Worm (Caenorhabditis elegans) whole organism, L3 larva: ENCODE measurements around the gene C17G1.2.

Experiments used
- R02D3.7 ChIP-seq: fragments of 150-350 bp; optimal IDR thresholded peaks from 2 replicates; lab custom pipeline; 2014; ENCODE audit warnings: missing biosample characterization, missing genetic modification characterization
- ZK546.5 ChIP-seq: sonication (generic microtip); optimal IDR thresholded peaks from 2 replicates; lab custom pipeline; 2017; ENCODE audit warnings: missing biosample characterization, missing genetic modification characterization
- aly-2 ChIP-seq: fragments of 150-350 bp; optimal IDR thresholded peaks from 2 replicates; lab custom pipeline; 2014; ENCODE audit warnings: missing biosample characterization, missing genetic modification characterization
- ama-1 ChIP-seq: fragments of 150-350 bp; optimal IDR thresholded peaks from 2 replicates; lab custom pipeline; 2018
- ceh-16 ChIP-seq: sonication (generic microtip); optimal IDR thresholded peaks from 2 replicates; lab custom pipeline; 2017; ENCODE audit warnings: missing biosample characterization, missing genetic modification characterization
- ceh-28 ChIP-seq: fragments of 150-350 bp; optimal IDR thresholded peaks from 2 replicates; lab custom pipeline; 2014; ENCODE audit warnings: missing biosample characterization, missing genetic modification reagents, missing genetic modification characterization
- ceh-82 ChIP-seq: fragments of 150-350 bp; optimal IDR thresholded peaks from 2 replicates; lab custom pipeline; 2014; ENCODE audit warnings: missing biosample characterization, missing genetic modification characterization
- ceh-9 ChIP-seq: sonication (generic microtip); optimal IDR thresholded peaks from 2 replicates; lab custom pipeline; 2018; ENCODE audit warnings: missing biosample characterization, missing genetic modification characterization
- daf-12 ChIP-seq: fragments of 150-350 bp; optimal IDR thresholded peaks from 2 replicates; lab custom pipeline; 2014; ENCODE audit warnings: missing biosample characterization, missing genetic modification reagents, missing genetic modification characterization
- egl-27 ChIP-seq: sonication (generic microtip); optimal IDR thresholded peaks from 4 replicates; lab custom pipeline; 2017; ENCODE audit warnings: missing biosample characterization, missing genetic modification reagents, missing genetic modification characterization
- egl-5 ChIP-seq: fragments of 150-350 bp; optimal IDR thresholded peaks from 2 replicates; lab custom pipeline; 2017; ENCODE audit warnings: missing biosample characterization, missing genetic modification reagents, missing genetic modification characterization, inconsistent platforms
- elt-2 ChIP-seq: sonication (generic microtip); optimal IDR thresholded peaks from 2 replicates; lab custom pipeline; 2016; ENCODE audit warnings: missing genetic modification reagents, mild to moderate bottlenecking, missing genetic modification characterization, missing compliant biosample characterization
- elt-3 ChIP-seq, 3 experiments: fragments of 150-350 bp in 1 of 3; sonication (generic microtip) in 2 of 3; optimal IDR thresholded peaks; 2 replicates in 2 of 3; 4 replicates in 1 of 3; lab custom pipeline; 2014 to 2017; ENCODE audit warnings: missing biosample characterization in 3 of 3, missing genetic modification characterization in 3 of 3
- fkh-10 ChIP-seq: sonication (generic microtip); optimal IDR thresholded peaks from 2 replicates; lab custom pipeline; 2017; ENCODE audit warnings: missing biosample characterization, missing genetic modification reagents, missing genetic modification characterization
- fkh-2 ChIP-seq: fragments of 150-350 bp; optimal IDR thresholded peaks from 2 replicates; lab custom pipeline; 2014; ENCODE audit warnings: missing biosample characterization, missing genetic modification reagents, missing genetic modification characterization
- fos-1 ChIP-seq: fragments of 150-350 bp; optimal IDR thresholded peaks from 2 replicates; lab custom pipeline; 2014; ENCODE audit warnings: missing biosample characterization, missing genetic modification characterization
- hmg-11 ChIP-seq: sonication (generic microtip); optimal IDR thresholded peaks from 2 replicates; lab custom pipeline; 2016; ENCODE audit warnings: missing genetic modification characterization, missing compliant biosample characterization
- jun-1 ChIP-seq: fragments of 150-350 bp; optimal IDR thresholded peaks from 2 replicates; lab custom pipeline; 2014; ENCODE audit warnings: missing biosample characterization, missing genetic modification reagents, missing genetic modification characterization
- lin-15B ChIP-seq: fragments of 150-350 bp; optimal IDR thresholded peaks from 2 replicates; lab custom pipeline; 2014; ENCODE audit warnings: missing biosample characterization, missing genetic modification characterization
- lin-39 ChIP-seq: fragments of 150-350 bp; optimal IDR thresholded peaks from 2 replicates; lab custom pipeline; 2018; ENCODE audit warnings: missing biosample characterization, missing genetic modification reagents, missing genetic modification characterization
- lsy-12 ChIP-seq: sonication (generic microtip); optimal IDR thresholded peaks from 2 replicates; lab custom pipeline; 2016; ENCODE audit warnings: mild to moderate bottlenecking, missing genetic modification characterization, missing compliant biosample characterization
- mdl-1 ChIP-seq: fragments of 150-350 bp; optimal IDR thresholded peaks from 2 replicates; lab custom pipeline; 2014; ENCODE audit warnings: missing biosample characterization, missing genetic modification characterization
- mml-1 ChIP-seq: fragments of 150-350 bp; sonication (generic microtip); optimal IDR thresholded peaks from 3 replicates; lab custom pipeline; 2014; ENCODE audit warnings: missing biosample characterization, missing genetic modification characterization
- nhr-11 ChIP-seq: fragments of 150-350 bp; optimal IDR thresholded peaks from 2 replicates; lab custom pipeline; 2014; ENCODE audit warnings: missing biosample characterization, missing genetic modification characterization
- nhr-12 ChIP-seq: fragments of 150-350 bp; optimal IDR thresholded peaks from 2 replicates; lab custom pipeline; 2014; ENCODE audit warnings: missing biosample characterization, missing genetic modification characterization
- nhr-23 ChIP-seq: fragments of 150-350 bp; optimal IDR thresholded peaks from 2 replicates; lab custom pipeline; 2014; ENCODE audit warnings: missing biosample characterization, missing genetic modification reagents, missing genetic modification characterization
- nhr-237 ChIP-seq: fragments of 150-350 bp; optimal IDR thresholded peaks from 2 replicates; lab custom pipeline; 2014; ENCODE audit warnings: missing biosample characterization, missing genetic modification characterization
- nhr-25 ChIP-seq: sonication (generic microtip); optimal IDR thresholded peaks from 2 replicates; lab custom pipeline; 2017; ENCODE audit warnings: missing biosample characterization, missing genetic modification characterization
- nhr-43 ChIP-seq: sonication (generic microtip); optimal IDR thresholded peaks from 2 replicates; lab custom pipeline; 2016; ENCODE audit warnings: mild to moderate bottlenecking, missing genetic modification characterization, missing compliant biosample characterization; ENCODE audit not compliant: poor library complexity, severe bottlenecking
- nhr-67 ChIP-seq: fragments of 150-350 bp; optimal IDR thresholded peaks from 2 replicates; lab custom pipeline; 2014; ENCODE audit warnings: missing biosample characterization, missing genetic modification characterization
- nhr-76 ChIP-seq: fragments of 150-350 bp; sonication (generic microtip); optimal IDR thresholded peaks from 5 replicates; lab custom pipeline; 2014; ENCODE audit warnings: missing biosample characterization, missing genetic modification characterization
- pha-4 ChIP-seq: fragments of 150-350 bp; optimal IDR thresholded peaks from 2 replicates; lab custom pipeline; 2014; ENCODE audit warnings: missing biosample characterization, missing genetic modification reagents, missing genetic modification characterization
- pqm-1 ChIP-seq: fragments of 150-350 bp; optimal IDR thresholded peaks from 2 replicates; lab custom pipeline; 2017; ENCODE audit warnings: missing biosample characterization, missing genetic modification characterization, inconsistent platforms
- sea-2 ChIP-seq: fragments of 150-350 bp; sonication (generic microtip); optimal IDR thresholded peaks from 4 replicates; lab custom pipeline; 2014; ENCODE audit warnings: missing biosample characterization, missing genetic modification reagents, missing genetic modification characterization
- skn-1 ChIP-seq: fragments of 150-350 bp; optimal IDR thresholded peaks from 2 replicates; lab custom pipeline; 2014; ENCODE audit warnings: missing biosample characterization, missing genetic modification characterization
- snpc-4 ChIP-seq: fragments of 150-350 bp; optimal IDR thresholded peaks from 2 replicates; lab custom pipeline; 2014; ENCODE audit warnings: missing biosample characterization, missing genetic modification characterization
- tbx-2 ChIP-seq: sonication (generic microtip); optimal IDR thresholded peaks from 2 replicates; lab custom pipeline; 2016; ENCODE audit warnings: mild to moderate bottlenecking, missing genetic modification characterization, missing compliant biosample characterization
- unc-39 ChIP-seq: sonication (generic microtip); optimal IDR thresholded peaks from 4 replicates; lab custom pipeline; 2017; ENCODE audit warnings: missing biosample characterization, missing genetic modification characterization
- unc-62 ChIP-seq: fragments of 150-350 bp; sonication (generic microtip); optimal IDR thresholded peaks from 4 replicates; lab custom pipeline; 2014; ENCODE audit warnings: missing biosample characterization, missing genetic modification reagents, missing genetic modification characterization
- zag-1 ChIP-seq: fragments of 150-350 bp; optimal IDR thresholded peaks from 2 replicates; lab custom pipeline; 2014; ENCODE audit warnings: missing biosample characterization, missing genetic modification characterization
- ztf-11 ChIP-seq: fragments of 150-350 bp; optimal IDR thresholded peaks from 2 replicates; lab custom pipeline; 2014; ENCODE audit warnings: missing biosample characterization, missing genetic modification characterization
- ztf-4 ChIP-seq: fragments of 150-350 bp; optimal IDR thresholded peaks from 2 replicates; lab custom pipeline; 2014; ENCODE audit warnings: missing biosample characterization, missing genetic modification characterization

Gene C17G1.2

ce11 chrX:9954483-9955041 is 33.2 kb downstream of the C17G1.2 start, which contains the start of gene cysl-1:
cysl-1 (minus strand) TSS chrX:9954533.
- TF ChIP-seq egl-5 (tag; lab: Kevin White, UChicago) (peak; percentile 50), egl-27 (no peak)

ce11 chrX:9956052-9956451 is 34.7 kb downstream of the C17G1.2 start:
- no peak for TF ChIP-seq fkh-2 (tag; lab: Kevin White, UChicago)
- no peak for TF ChIP-seq daf-12 (tag; lab: Kevin White, UChicago)
- TF ChIP-seq elt-3 (tag; optimal IDR thresholded peaks at IDR 0.05; lab: Kevin White, UChicago) = no peak
- TF ChIP-seq zag-1 (tag; lab: Kevin White, UChicago) = no peak
- no peak for TF ChIP-seq nhr-12 (tag; lab: Kevin White, UChicago)
- no peak for TF ChIP-seq lin-39 (tag; lab: Kevin White, UChicago)
- TF ChIP-seq mdl-1 (tag; lab: Kevin White, UChicago) = no peak
- TF ChIP-seq nhr-25 (tag; lab: Kevin White, UChicago) = no peak
- TF ChIP-seq jun-1 (tag; lab: Kevin White, UChicago) = no peak
- no peak for TF ChIP-seq fos-1 (tag; lab: Kevin White, UChicago)
- no peak for TF ChIP-seq unc-39 (tag; lab: Kevin White, UChicago)
- TF ChIP-seq skn-1 (tag; lab: Kevin White, UChicago) = no peak
- TF ChIP-seq nhr-237 (tag; lab: Kevin White, UChicago) = no peak
- no peak for TF ChIP-seq lin-15B (tag; lab: Kevin White, UChicago)
- no peak for TF ChIP-seq mml-1 (tag; lab: Kevin White, UChicago)
- no peak for TF ChIP-seq pha-4 (tag; lab: Kevin White, UChicago)
- TF ChIP-seq, all 47 proteins: peak for 0

- no peak for TF ChIP-seq aly-2
- TF ChIP-seq nhr-25 (tag; lab: Kevin White, UChicago) = no peak
- TF ChIP-seq unc-62 (GFP tag; lab: Kevin White, UChicago) = no peak
- TF ChIP-seq ztf-11 (tag; lab: Kevin White, UChicago) = no peak
- TF ChIP-seq ceh-82 (tag; lab: Kevin White, UChicago) = no peak
- TF ChIP-seq ztf-4 (tag; lab: Kevin White, UChicago) = no peak
- TF ChIP-seq elt-3 (tag; optimal IDR thresholded peaks at IDR 0.05; lab: Kevin White, UChicago) = no peak
- TF ChIP-seq egl-5 (tag; lab: Kevin White, UChicago) = no peak
- no peak for TF ChIP-seq fkh-2 (tag; lab: Kevin White, UChicago)
- no peak for TF ChIP-seq ceh-28 (tag; lab: Kevin White, UChicago)
- no peak for TF ChIP-seq nhr-67
- TF ChIP-seq ama-1 (lab: Kevin White, UChicago) = no peak
- no peak for TF ChIP-seq zag-1 (tag; lab: Kevin White, UChicago)
- no peak for TF ChIP-seq nhr-76
- TF ChIP-seq lin-39 (tag; lab: Kevin White, UChicago) = no peak
- no peak for TF ChIP-seq daf-12 (tag; lab: Kevin White, UChicago)
- TF ChIP-seq jun-1 (tag; lab: Kevin White, UChicago) = no peak
These were observed 36.1 kb downstream of the C17G1.2 start for ce11 chrX:9957449-9957848.

ce11 chrX:9958561-9958960 is 37.2 kb downstream of the C17G1.2 start, which contains the start of gene ZC506.1:
ZC506.1 (plus strand) TSS chrX:9958960.
- no peak for TF ChIP-seq nhr-237 (tag; lab: Kevin White, UChicago)
- TF ChIP-seq pqm-1 (tag; lab: Kevin White, UChicago) = peak; percentile 88
- TF ChIP-seq aly-2 = no peak
- no peak for TF ChIP-seq nhr-67
- peak; percentile 90 for TF ChIP-seq unc-62 (GFP tag; lab: Kevin White, UChicago)
- TF ChIP-seq R02D3.7 = peak; percentile 63
- TF ChIP-seq ceh-82 (tag; lab: Kevin White, UChicago) = peak; percentile 74
- TF ChIP-seq pha-4 (tag; lab: Kevin White, UChicago) = peak; percentile 98
- TF ChIP-seq nhr-43 (tag; lab: Kevin White, UChicago) = peak; percentile 90
- peak; percentile 76 for TF ChIP-seq skn-1 (tag; lab: Kevin White, UChicago)
- peak; percentile 74 for TF ChIP-seq ztf-4 (tag; lab: Kevin White, UChicago)
- TF ChIP-seq fkh-10 (GFP tag; lab: Kevin White, UChicago) = peak; percentile 82
- peak in 2 of 3 experiments; percentile 1 to 62 for TF ChIP-seq elt-3 (tag; optimal IDR thresholded peaks at IDR 0.05; lab: Kevin White, UChicago)
- TF ChIP-seq fos-1 (tag; lab: Kevin White, UChicago) = peak; percentile 51
- TF ChIP-seq lin-15B (tag; lab: Kevin White, UChicago) = peak; percentile 92
- TF ChIP-seq hmg-11 (tag; lab: Kevin White, UChicago) = peak; percentile 94
- TF ChIP-seq sea-2 (GFP tag; lab: Kevin White, UChicago) = peak; percentile 30
- no peak for TF ChIP-seq nhr-12 (tag; lab: Kevin White, UChicago)
- peak; percentile 97 for TF ChIP-seq lsy-12 (tag; lab: Kevin White, UChicago)
- no peak for TF ChIP-seq ceh-9 (tag; lab: Kevin White, UChicago)
- TF ChIP-seq nhr-11 (tag; lab: Kevin White, UChicago) = peak; percentile 67
- TF ChIP-seq ZK546.5 (tag; lab: Kevin White, UChicago) = no peak
- peak; percentile 87 for TF ChIP-seq tbx-2 (tag; lab: Kevin White, UChicago)
- TF ChIP-seq daf-12 (tag; lab: Kevin White, UChicago) = peak; percentile 50
- no peak for TF ChIP-seq ceh-16 (tag; lab: Kevin White, UChicago)
- TF ChIP-seq nhr-76 = no peak
- TF ChIP-seq elt-2 = peak; percentile 86
- TF ChIP-seq fkh-2 (tag; lab: Kevin White, UChicago) = peak; percentile 63
- peak; percentile 38 for TF ChIP-seq zag-1 (tag; lab: Kevin White, UChicago)
- peak; percentile 87 for TF ChIP-seq egl-27
- peak; percentile 94 for TF ChIP-seq nhr-23 (tag; lab: Kevin White, UChicago)
- peak; percentile 98 for TF ChIP-seq lin-39 (tag; lab: Kevin White, UChicago)
- TF ChIP-seq ama-1 (lab: Kevin White, UChicago) = peak; percentile 16
- TF ChIP-seq snpc-4 (tag; lab: Kevin White, UChicago) = peak; percentile 94
- TF ChIP-seq unc-39 (tag; lab: Kevin White, UChicago) = no peak
